Worm (Caenorhabditis elegans): ENCODE data around the gene spp-22.

The spp-22 gene

DNA sequence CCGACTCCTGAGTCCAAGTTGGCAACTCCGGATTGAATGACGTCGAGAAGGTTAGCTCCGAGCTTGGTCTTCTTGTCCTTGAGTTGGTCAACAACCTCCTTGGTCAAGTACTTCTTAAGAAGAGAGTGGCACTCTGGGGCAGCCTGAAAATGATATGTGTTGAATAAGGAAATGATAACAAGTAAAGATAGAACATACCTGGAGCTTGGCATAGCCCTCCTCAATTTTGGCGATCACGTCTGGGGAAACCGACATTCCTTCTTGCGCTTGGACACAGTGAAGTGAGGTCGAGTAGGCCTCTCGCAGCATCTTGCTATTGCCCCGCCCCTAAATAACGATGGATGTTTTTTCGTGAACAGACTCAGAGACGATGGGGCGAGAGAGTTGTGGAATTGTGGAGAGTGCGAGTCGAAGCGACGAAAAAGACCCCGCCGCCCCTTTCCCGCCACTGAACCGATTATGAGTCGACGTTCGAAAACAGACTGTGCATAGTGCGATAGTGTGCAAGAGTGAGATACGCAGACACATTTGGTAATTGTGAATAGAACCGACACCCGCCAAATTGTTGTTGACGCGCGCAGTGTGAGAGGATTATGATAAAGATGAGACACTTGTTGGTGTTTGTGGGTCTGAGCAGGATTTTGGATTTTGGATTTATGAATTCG is 20.8 kb downstream of the spp-22 start (continued):
- TF ChIP-seq aptf-2 (GFP tag; conservative IDR thresholded peaks at IDR 0.05) (no peak; the same call in 1 of the 2 replicates), akir-1 (GFP tag; optimal IDR thresholded peaks at IDR 0.05) (no peak), bed-2 (GFP tag; IDR thresholded peaks at IDR 0.05) (no peak), zim-3 (tag; optimal IDR thresholded peaks at IDR 0.05) (no peak), madf-3 (GFP tag; IDR thresholded peaks at IDR 0.05) (no peak), ztf-6 (GFP tag; IDR thresholded peaks at IDR 0.05) (no peak), F55B11.4 (tag; optimal IDR thresholded peaks at IDR 0.05; ENCODE audit: borderline replicate concordance, insufficient read depth) (no peak), sea-2 (GFP tag; IDR thresholded peaks at IDR 0.05) (no peak), repo-1 (tag; optimal IDR thresholded peaks at IDR 0.05) (no peak), F23B12.7 (tag; optimal IDR thresholded peaks at IDR 0.05; ENCODE audit: insufficient read depth) (no peak), nhr-80 (tag; optimal IDR thresholded peaks at IDR 0.05) (peak; percentile 59), Y67H2A.10 (GFP tag; conservative IDR thresholded peaks at IDR 0.05) (no peak), Y79H2A.3 (GFP tag; conservative IDR thresholded peaks at IDR 0.05) (no peak), T07F8.4 (tag; optimal IDR thresholded peaks at IDR 0.05) (no peak), tbx-9 (tag; optimal IDR thresholded peaks at IDR 0.05; ENCODE audit: borderline replicate concordance) (no peak), B0035.1 (tag; optimal IDR thresholded peaks at IDR 0.05) (no peak), zfh-2 (GFP tag; conservative IDR thresholded peaks at IDR 0.05) (peak; percentile 81), F57A8.1 (GFP tag; optimal IDR thresholded peaks at IDR 0.05) (no peak), ZK185.1 (tag; optimal IDR thresholded peaks at IDR 0.05; ENCODE audit: poor library complexity, severe bottlenecking) (no peak), let-607 (tag; optimal IDR thresholded peaks at IDR 0.05) (peak in 1 of 2 experiments; percentile 23), aptf-3 (GFP tag; IDR thresholded peaks at IDR 0.05) (no peak), C06A6.2 (GFP tag; conservative IDR thresholded peaks at IDR 0.05) (no peak), ceh-91 (GFP tag; IDR thresholded peaks at IDR 0.05) (no peak), pbrm-1 (GFP tag; IDR thresholded peaks at IDR 0.05) (0 out of 2 replicates have a peak, but pooled peaks have one; percentile 27), hlh-26 (GFP tag; conservative IDR thresholded peaks at IDR 0.05) (no peak), nfya-1 (tag; optimal IDR thresholded peaks at IDR 0.05; ENCODE audit: borderline replicate concordance, insufficient read depth) (no peak), madf-10 (tag; optimal IDR thresholded peaks at IDR 0.05) (no peak), nfya-2 (GFP tag; IDR thresholded peaks at IDR 0.05) (no peak), nhr-27 (tag; optimal IDR thresholded peaks at IDR 0.05) (no peak), D2030.7 (GFP tag; IDR thresholded peaks at IDR 0.05) (no peak), F33H1.4 (GFP tag; IDR thresholded peaks at IDR 0.05) (no peak), Y56A3A.18 (GFP tag; IDR thresholded peaks at IDR 0.05) (no peak), B0336.3 (GFP tag; IDR thresholded peaks at IDR 0.05) (no peak; the same call in 1 of the 2 replicates), fkh-3 (tag; optimal IDR thresholded peaks at IDR 0.05) (no peak), xnd-1 (tag; optimal IDR thresholded peaks at IDR 0.05) (peak; percentile 40), bed-1 (GFP tag; IDR thresholded peaks at IDR 0.05) (no peak), Y53G8AR.9 (GFP tag; conservative IDR thresholded peaks at IDR 0.05) (no peak), mes-4 (tag; optimal IDR thresholded peaks at IDR 0.05) (no peak), hsf-1 (GFP tag; IDR thresholded peaks at IDR 0.05) (no peak), lin-54 (GFP tag; optimal IDR thresholded peaks at IDR 0.05) (peak; percentile 27), sptf-2 (GFP tag; optimal IDR thresholded peaks at IDR 0.05) (no peak), rcor-1 (GFP tag; IDR thresholded peaks at IDR 0.05) (no peak), mel-28 (tag; optimal IDR thresholded peaks at IDR 0.05; ENCODE audit: borderline replicate concordance) (no peak), ztf-22 (GFP tag; optimal IDR thresholded peaks at IDR 0.05) (no peak), him-1 (tag; optimal IDR thresholded peaks at IDR 0.05) (no peak), madf-6 (GFP tag; IDR thresholded peaks at IDR 0.05) (peak; percentile 80), pha-4 (tag; optimal IDR thresholded peaks at IDR 0.05) (no peak), T26A5.8 (tag; optimal IDR thresholded peaks at IDR 0.05) (no peak)

Measured in whole organism, young adult.